Fruit fly (Drosophila melanogaster): ENCODE data around the gene Alg1.

Gene Alg1

dm6 chr3R:17828653-17829052 is 17.7 kb upstream of the Alg1 start (continued):
- no peak for TF ChIP-seq CG3065 (GFP tag; optimal IDR thresholded peaks at IDR 0.05)
- TF ChIP-seq ro (GFP tag; IDR thresholded peaks at IDR 0.05): no peak
- TF ChIP-seq Oaz (GFP tag; IDR thresholded peaks at IDR 0.05): no peak
- peak; percentile 60 for TF ChIP-seq CG2875 (GFP tag; optimal IDR thresholded peaks at IDR 0.05)
- no peak for TF ChIP-seq Dfd (GFP tag; optimal IDR thresholded peaks at IDR 0.05)
- TF ChIP-seq dmrt99B (tag; optimal IDR thresholded peaks at IDR 0.05): peak; percentile 35
- peak; percentile 9 for TF ChIP-seq nau (GFP tag; optimal IDR thresholded peaks at IDR 0.05)
- TF ChIP-seq Antp (GFP tag; optimal IDR thresholded peaks at IDR 0.05): no peak
- no peak for TF ChIP-seq CG8089 (GFP tag; optimal IDR thresholded peaks at IDR 0.05)
- TF ChIP-seq CG2678 (tag; optimal IDR thresholded peaks at IDR 0.05): peak; percentile 49
- TF ChIP-seq Camta (GFP tag; optimal IDR thresholded peaks at IDR 0.05): no peak
- no peak for TF ChIP-seq CG30403 (GFP tag; optimal IDR thresholded peaks at IDR 0.05)
- no peak for TF ChIP-seq repo (GFP tag; optimal IDR thresholded peaks at IDR 0.05)
- peak; percentile 13 for TF ChIP-seq CG12299 (tag; optimal IDR thresholded peaks at IDR 0.05)
- TF ChIP-seq CG6654 (GFP tag; optimal IDR thresholded peaks at IDR 0.05): no peak
- TF ChIP-seq CG14965 (GFP tag; optimal IDR thresholded peaks at IDR 0.05; ENCODE audit: borderline replicate concordance): no peak
- no peak for TF ChIP-seq Sox102F (GFP tag; optimal IDR thresholded peaks at IDR 0.05)
- TF ChIP-seq shn (GFP tag; optimal IDR thresholded peaks at IDR 0.05): no peak
- TF ChIP-seq Hey (tag; optimal IDR thresholded peaks at IDR 0.05): peak; percentile 30
- peak; percentile 11 for TF ChIP-seq CoRest (tag; optimal IDR thresholded peaks at IDR 0.05)
- TF ChIP-seq CG14710 (tag; optimal IDR thresholded peaks at IDR 0.05): peak; percentile 37
- TF ChIP-seq crp (GFP tag; optimal IDR thresholded peaks at IDR 0.05): no peak
- TF ChIP-seq Ssrp (tag; optimal IDR thresholded peaks at IDR 0.05): no peak
- TF ChIP-seq CG2889 (GFP tag; IDR thresholded peaks at IDR 0.05): no peak
- peak; percentile 10 for TF ChIP-seq CG1233 (GFP tag; optimal IDR thresholded peaks at IDR 0.05)

dm6 chr3R:17827038-17827616 is 16.2 kb upstream of the Alg1 start:
- TF ChIP-seq HHEX (GFP tag; optimal IDR thresholded peaks at IDR 0.05): no peak
- 0 out of 3 replicates have a peak, but pooled peaks have one; percentile 11 for TF ChIP-seq CG6791 (GFP tag; IDR thresholded peaks at IDR 0.05; ENCODE audit: partially characterized antibody)
- TF ChIP-seq Ets65A (GFP tag): peak; percentile 69
- no peak for TF ChIP-seq CG9797 (GFP tag; optimal IDR thresholded peaks at IDR 0.05)
- peak; percentile 84; the same call in 2 of the 3 replicates for TF ChIP-seq CG2199 (GFP tag; IDR thresholded peaks at IDR 0.05)
- TF ChIP-seq Nf-YC (tag; optimal IDR thresholded peaks at IDR 0.05): no peak
- TF ChIP-seq CG9215 (GFP tag; IDR thresholded peaks at IDR 0.05): peak; percentile 25; the same call in 1 of the 2 replicates
- TF ChIP-seq onecut (GFP tag; IDR thresholded peaks at IDR 0.05): peak; percentile 55; the same call in 1 of the 2 replicates
- TF ChIP-seq schlank (tag; optimal IDR thresholded peaks at IDR 0.05): no peak
- TF ChIP-seq sens (GFP tag): peak; percentile 10
- peak; percentile 71 for TF ChIP-seq crol (GFP tag; IDR thresholded peaks at IDR 0.05)

dm6 chr3R:17825806-17826583 is 15.1 kb upstream of the Alg1 start:
- peak in 1 of 3 experiments; percentile 9 for TF ChIP-seq lola (GFP tag; optimal IDR thresholded peaks at IDR 0.05)
- peak; percentile 73 for TF ChIP-seq cad (GFP tag; optimal IDR thresholded peaks at IDR 0.05)
- TF ChIP-seq CG14710 (tag; optimal IDR thresholded peaks at IDR 0.05): peak; percentile 4
- TF ChIP-seq Meics (GFP tag; optimal IDR thresholded peaks at IDR 0.05): no peak
- peak; percentile 65 for TF ChIP-seq ac (GFP tag; optimal IDR thresholded peaks at IDR 0.05)
- TF ChIP-seq sob (GFP tag; IDR thresholded peaks at IDR 0.05): no peak
- peak; percentile 27 for TF ChIP-seq twi (tag; optimal IDR thresholded peaks at IDR 0.05)
- no peak for TF ChIP-seq crol (GFP tag; IDR thresholded peaks at IDR 0.05)
- no peak for TF ChIP-seq seq (GFP tag; IDR thresholded peaks at IDR 0.05)
- peak in 1 of 2 experiments; percentile 100 for TF ChIP-seq tll (GFP tag; optimal IDR thresholded peaks at IDR 0.05)
- TF ChIP-seq CG10267 (tag; optimal IDR thresholded peaks at IDR 0.05): peak; percentile 11
- TF ChIP-seq zen (tag; optimal IDR thresholded peaks at IDR 0.05): peak; percentile 96
- TF ChIP-seq D (optimal IDR thresholded peaks at IDR 0.05): peak; percentile 86
- TF ChIP-seq D (GFP tag; optimal IDR thresholded peaks at IDR 0.05): no peak
